Worm (Caenorhabditis elegans): ENCODE data around the gene polq-1.

Gene polq-1

DNA sequence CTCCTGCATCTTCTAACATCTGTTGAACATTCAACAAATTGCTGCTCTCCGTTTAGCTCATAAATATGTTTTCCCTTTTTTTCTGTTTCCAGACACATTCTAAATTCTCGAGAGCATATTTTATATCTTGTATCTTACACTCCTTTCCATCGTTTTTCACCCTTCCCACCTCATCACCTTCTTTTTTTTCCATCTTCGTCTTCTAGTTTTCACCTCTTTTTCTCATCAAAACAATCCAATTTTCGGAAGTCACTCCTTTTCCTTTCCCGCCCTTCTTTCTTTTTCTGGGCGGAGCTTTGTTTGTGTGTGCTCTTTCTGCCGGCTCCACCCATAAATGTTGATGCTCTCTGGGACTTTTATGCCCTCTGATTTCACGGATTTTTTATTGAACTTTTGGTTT, 19.9 kb upstream of the polq-1 start:
- peak; percentile 18 for TF ChIP-seq unc-86 (tag; optimal IDR thresholded peaks at IDR 0.05)
- no peak for TF ChIP-seq pax-3 (tag; optimal IDR thresholded peaks at IDR 0.05)
- TF ChIP-seq C04F5.9 (tag; optimal IDR thresholded peaks at IDR 0.05): no peak
- no peak for TF ChIP-seq pqm-1 (tag; optimal IDR thresholded peaks at IDR 0.05)
- TF ChIP-seq lin-14 (GFP tag; optimal IDR thresholded peaks at IDR 0.05): peak; percentile 56
- no peak for TF ChIP-seq efl-1 (optimal IDR thresholded peaks at IDR 0.05)
- no peak for TF ChIP-seq efl-1 (GFP tag; optimal IDR thresholded peaks at IDR 0.05 in 1 of 2)

DNA sequence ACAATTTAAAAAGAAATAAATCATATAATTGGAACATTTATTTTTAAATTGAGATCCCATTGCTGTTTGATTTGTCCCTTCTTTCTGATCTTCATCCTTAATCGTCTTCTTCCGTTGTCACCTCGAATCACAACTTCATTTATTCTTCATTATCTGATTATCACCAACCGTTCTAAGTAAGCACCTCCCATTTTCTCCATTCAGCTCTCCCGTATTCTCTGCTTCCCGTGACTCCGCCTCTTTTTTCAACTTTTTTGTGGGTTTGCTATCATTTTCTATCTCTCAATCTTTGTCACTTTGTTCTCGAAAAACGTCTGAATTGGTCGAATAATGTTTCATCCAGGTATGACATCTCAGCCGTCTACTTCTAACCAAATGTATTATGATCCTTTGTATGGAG, 13.0 kb upstream of the polq-1 start, which contains the start of gene sma-4:
TSS of gene sma-4 (plus strand) at position 301 of the 400 bp plus-strand sequence.
- TF ChIP-seq pqm-1 (tag; optimal IDR thresholded peaks at IDR 0.05) (no peak), nhr-28 (tag; optimal IDR thresholded peaks at IDR 0.05) (no peak), nhr-77 (tag; optimal IDR thresholded peaks at IDR 0.05) (no peak), irx-1 (tag; optimal IDR thresholded peaks at IDR 0.05) (no peak)

DNA sequence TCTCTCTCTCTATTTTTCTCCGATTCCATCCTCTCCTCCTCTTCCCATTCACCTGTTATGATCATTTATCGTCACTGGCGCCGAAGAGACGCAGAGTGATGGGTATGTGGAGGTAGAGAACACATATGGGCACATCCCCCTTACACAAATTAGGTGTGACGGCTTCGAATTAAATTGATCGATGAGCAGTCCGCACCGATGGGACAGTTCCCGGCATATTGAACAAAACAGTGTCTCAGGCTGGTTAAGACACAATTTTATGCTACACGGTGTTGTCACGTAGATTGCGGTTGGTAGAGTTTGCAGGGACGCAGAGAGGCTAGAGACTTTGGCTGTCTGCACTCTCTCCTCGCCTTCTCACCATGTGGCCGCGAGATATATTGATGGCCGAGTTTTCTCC, 11.8 kb upstream of the polq-1 start, which contains the start of gene R12B2.7:
TSS of gene R12B2.7 (plus strand) at position 247 of the 400 bp plus-strand sequence.
- TF ChIP-seq hlh-4 (tag; optimal IDR thresholded peaks at IDR 0.05) (no peak), F16B12.6 (tag; optimal IDR thresholded peaks at IDR 0.05) (no peak), lin-35 (GFP tag; optimal IDR thresholded peaks at IDR 0.05) (peak in 1 of 2 experiments; percentile 54), efl-1 (optimal IDR thresholded peaks at IDR 0.05) (peak in 1 of 2 experiments; percentile 14), efl-1 (GFP tag; optimal IDR thresholded peaks at IDR 0.05 in 1 of 2) (peak in 1 of 2 experiments; percentile 58), lsy-2 (tag; optimal IDR thresholded peaks at IDR 0.05) (peak in 1 of 2 experiments; percentile 17), aha-1 (tag; optimal IDR thresholded peaks at IDR 0.05) (no peak), blmp-1 (tag; optimal IDR thresholded peaks at IDR 0.05) (peak; percentile 51), nhr-20 (tag; optimal IDR thresholded peaks at IDR 0.05) (peak; percentile 40), unc-130 (tag; optimal IDR thresholded peaks at IDR 0.05) (peak; percentile 58), ama-1 (optimal IDR thresholded peaks at IDR 0.05) (no peak), egl-27 (tag; optimal IDR thresholded peaks at IDR 0.05) (no peak), snu-23 (GFP tag; optimal IDR thresholded peaks at IDR 0.05) (peak; percentile 32), mdl-1 (tag; optimal IDR thresholded peaks at IDR 0.05) (peak in 1 of 2 experiments; percentile 10), lin-14 (GFP tag; optimal IDR thresholded peaks at IDR 0.05) (peak; percentile 59), tbx-2 (tag; optimal IDR thresholded peaks at IDR 0.05) (peak; percentile 53), ceh-8 (GFP tag; optimal IDR thresholded peaks at IDR 0.05) (no peak), nhr-90 (tag; optimal IDR thresholded peaks at IDR 0.05; ENCODE audit: poor library complexity) (peak; percentile 39), nhr-85 (tag) (peak; percentile 90), ceh-82 (tag; optimal IDR thresholded peaks at IDR 0.05) (no peak), elt-3 (tag; optimal IDR thresholded peaks at IDR 0.05) (peak in 2 of 6 experiments; percentile 15 to 34), nhr-71 (tag; optimal IDR thresholded peaks at IDR 0.05) (peak; percentile 57), grh-1 (GFP tag; IDR thresholded peaks at IDR 0.05) (peak; percentile 42; the same call in 1 of the 2 replicates), nhr-19 (GFP tag; conservative IDR thresholded peaks at IDR 0.05) (peak; percentile 35), dpl-1 (GFP tag; optimal IDR thresholded peaks at IDR 0.05) (peak in 1 of 3 experiments; percentile 2)

DNA sequence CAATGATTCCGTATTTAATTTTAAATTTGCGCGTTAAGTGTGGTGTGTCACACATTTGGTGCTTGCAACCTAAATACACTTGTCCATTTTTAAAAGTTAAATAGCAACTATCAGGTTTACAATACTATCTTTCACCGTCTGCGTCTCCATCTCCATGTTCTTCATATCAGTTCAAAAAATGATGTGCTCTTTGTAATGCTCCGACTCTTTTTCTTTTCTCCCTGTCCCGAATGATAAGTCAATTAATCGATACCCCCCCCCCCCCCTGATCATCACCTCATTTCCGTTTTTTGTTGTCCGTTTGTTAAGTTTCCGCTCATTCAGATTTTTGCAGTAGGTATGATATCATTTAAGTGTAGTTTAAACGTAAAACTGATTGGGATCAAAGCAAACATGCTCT, 11.1 kb upstream of the polq-1 start:
- TF ChIP-seq lin-35 (GFP tag; optimal IDR thresholded peaks at IDR 0.05) (no peak), nhr-84 (tag; optimal IDR thresholded peaks at IDR 0.05) (no peak), sup-37 (GFP tag; optimal IDR thresholded peaks at IDR 0.05) (no peak), efl-1 (optimal IDR thresholded peaks at IDR 0.05) (no peak), efl-1 (GFP tag; optimal IDR thresholded peaks at IDR 0.05 in 1 of 2) (peak in 1 of 2 experiments; percentile 77), elt-2 (tag; optimal IDR thresholded peaks at IDR 0.05) (peak; percentile 44), jun-1 (tag; optimal IDR thresholded peaks at IDR 0.05) (no peak), blmp-1 (tag; optimal IDR thresholded peaks at IDR 0.05) (no peak), F16B12.6 (tag; optimal IDR thresholded peaks at IDR 0.05) (no peak), nhr-11 (tag; optimal IDR thresholded peaks at IDR 0.05) (no peak)
